Worm (Caenorhabditis elegans) whole organism, L2 larva: Measurements from ENCODE around the gene jkk-1.
A peak's percentile ranks its signal among the peaks of the same experiment; 100 is the strongest.

Source experiments
- C34F6.9 ChIP-seq: fragments of 150-350 bp; optimal IDR thresholded peaks from 2 replicates; lab custom pipeline; 2014; ENCODE audit warnings: missing biosample characterization, missing genetic modification characterization
- F13H6.1 ChIP-seq: sonication (generic microtip); optimal IDR thresholded peaks from 2 replicates; lab custom pipeline; 2016; ENCODE audit warnings: missing genetic modification characterization, missing compliant biosample characterization
- Y55F3AM.14 ChIP-seq: fragments of 200-800 bp; sonication (Bioruptor generic); optimal IDR thresholded peaks from 2 replicates; lab custom pipeline; 2018; ENCODE audit warnings: mild to moderate bottlenecking, missing genetic modification characterization, missing compliant biosample characterization
- ZK546.5 ChIP-seq: sonication (generic microtip); optimal IDR thresholded peaks from 2 replicates; lab custom pipeline; 2017; ENCODE audit warnings: missing biosample characterization, missing genetic modification characterization
- alr-1 ChIP-seq: fragments of 150-350 bp; optimal IDR thresholded peaks from 2 replicates; lab custom pipeline; 2014; ENCODE audit warnings: missing biosample characterization, missing genetic modification characterization
- aly-2 ChIP-seq: fragments of 150-350 bp; optimal IDR thresholded peaks from 2 replicates; lab custom pipeline; 2014; ENCODE audit warnings: missing biosample characterization, missing genetic modification characterization
- blmp-1 ChIP-seq: sonication (generic microtip); optimal IDR thresholded peaks from 2 replicates; lab custom pipeline; 2017; ENCODE audit warnings: missing genetic modification characterization, mild to moderate bottlenecking, missing compliant biosample characterization, antibody characterized with exemption, moderate library complexity; ENCODE audit not compliant: insufficient read depth
- ceh-82 ChIP-seq: fragments of 150-350 bp; optimal IDR thresholded peaks from 2 replicates; lab custom pipeline; 2014; ENCODE audit warnings: missing biosample characterization, missing genetic modification characterization
- crh-2 ChIP-seq: sonication (generic microtip); optimal IDR thresholded peaks from 2 replicates; lab custom pipeline; 2017; ENCODE audit warnings: missing biosample characterization, missing genetic modification characterization
- dmd-4 ChIP-seq: sonication (generic microtip); optimal IDR thresholded peaks from 2 replicates; lab custom pipeline; 2017; ENCODE audit warnings: missing biosample characterization, missing genetic modification characterization
- elt-1 ChIP-seq: fragments of 150-350 bp; optimal IDR thresholded peaks from 2 replicates; lab custom pipeline; 2014; ENCODE audit warnings: missing biosample characterization, missing genetic modification characterization
- fos-1 ChIP-seq: fragments of 150-350 bp; optimal IDR thresholded peaks from 2 replicates; lab custom pipeline; 2014; ENCODE audit warnings: missing biosample characterization, missing genetic modification characterization
- lin-11 ChIP-seq: fragments of 150-350 bp; sonication (generic microtip); optimal IDR thresholded peaks from 2 replicates; lab custom pipeline; 2014; ENCODE audit warnings: missing biosample characterization, missing genetic modification characterization, inconsistent platforms, mixed read lengths
- lin-13 ChIP-seq: fragments of 150-350 bp; optimal IDR thresholded peaks from 2 replicates; lab custom pipeline; 2014; ENCODE audit warnings: missing biosample characterization, missing genetic modification reagents, missing genetic modification characterization
- lin-39 ChIP-seq: fragments of 150-350 bp; optimal IDR thresholded peaks from 2 replicates; lab custom pipeline; 2014; ENCODE audit warnings: missing biosample characterization, missing genetic modification reagents, missing genetic modification characterization
- mbf-1 ChIP-seq: sonication (generic microtip); optimal IDR thresholded peaks from 2 replicates; lab custom pipeline; 2017; ENCODE audit warnings: missing biosample characterization, missing genetic modification characterization
- mdl-1 ChIP-seq, 2 experiments: fragments of 150-350 bp in 1 of 2; sonication (generic microtip) in 1 of 2; optimal IDR thresholded peaks; 2 replicates each; lab custom pipeline; 2017; ENCODE audit warnings: missing biosample characterization in 2 of 2, missing genetic modification characterization in 2 of 2
- nhr-10 ChIP-seq: sonication (generic microtip); optimal IDR thresholded peaks from 2 replicates; lab custom pipeline; 2017; ENCODE audit warnings: missing biosample characterization, missing genetic modification characterization
- nhr-11 ChIP-seq: fragments of 150-350 bp; optimal IDR thresholded peaks from 2 replicates; lab custom pipeline; 2014; ENCODE audit warnings: missing biosample characterization, missing genetic modification characterization
- nhr-12 ChIP-seq: fragments of 150-350 bp; optimal IDR thresholded peaks from 2 replicates; lab custom pipeline; 2014; ENCODE audit warnings: missing biosample characterization, missing genetic modification characterization
- nhr-129 ChIP-seq: fragments of 150-350 bp; optimal IDR thresholded peaks from 2 replicates; lab custom pipeline; 2014; ENCODE audit warnings: missing biosample characterization, missing genetic modification characterization
- nhr-21 ChIP-seq: fragments of 150-350 bp; optimal IDR thresholded peaks from 2 replicates; lab custom pipeline; 2014; ENCODE audit warnings: missing biosample characterization, missing genetic modification characterization
- nhr-23 ChIP-seq: fragments of 150-350 bp; optimal IDR thresholded peaks from 2 replicates; lab custom pipeline; 2014; ENCODE audit warnings: missing biosample characterization, missing genetic modification reagents, missing genetic modification characterization
- nhr-237 ChIP-seq: fragments of 150-350 bp; optimal IDR thresholded peaks from 2 replicates; lab custom pipeline; 2014; ENCODE audit warnings: missing biosample characterization, missing genetic modification characterization
- nhr-25 ChIP-seq: fragments of 150-350 bp; sonication (generic microtip); optimal IDR thresholded peaks from 3 replicates; lab custom pipeline; 2014; ENCODE audit warnings: missing biosample characterization, missing genetic modification characterization
- nhr-77 ChIP-seq: fragments of 150-350 bp; optimal IDR thresholded peaks from 2 replicates; lab custom pipeline; 2014; ENCODE audit warnings: missing biosample characterization, missing genetic modification characterization
- peb-1 ChIP-seq: fragments of 150-350 bp; optimal IDR thresholded peaks from 2 replicates; lab custom pipeline; 2014; ENCODE audit warnings: missing biosample characterization, missing genetic modification characterization
- sem-4 ChIP-seq: fragments of 150-350 bp; optimal IDR thresholded peaks from 2 replicates; lab custom pipeline; 2014; ENCODE audit warnings: missing biosample characterization, missing genetic modification reagents, missing genetic modification characterization
- skn-1 ChIP-seq: sonication (generic microtip); optimal IDR thresholded peaks from 2 replicates; lab custom pipeline; 2017; ENCODE audit warnings: missing biosample characterization, missing genetic modification characterization
- sma-3 ChIP-seq: sonication (generic microtip); optimal IDR thresholded peaks from 2 replicates; lab custom pipeline; 2016; ENCODE audit warnings: missing genetic modification reagents, missing genetic modification characterization, missing compliant biosample characterization
- unc-39 ChIP-seq: fragments of 150-350 bp; optimal IDR thresholded peaks from 2 replicates; lab custom pipeline; 2014; ENCODE audit warnings: missing biosample characterization, missing genetic modification characterization
- unc-62 ChIP-seq: fragments of 150-350 bp; optimal IDR thresholded peaks from 2 replicates; lab custom pipeline; 2014; ENCODE audit warnings: missing biosample characterization, missing genetic modification reagents, missing genetic modification characterization
- zag-1 ChIP-seq: fragments of 150-350 bp; optimal IDR thresholded peaks from 2 replicates; lab custom pipeline; 2014; ENCODE audit warnings: missing biosample characterization, missing genetic modification characterization
- ztf-1 ChIP-seq: fragments of 200-800 bp; sonication (Bioruptor generic); conservative IDR thresholded peaks from 2 replicates; pipeline ENCODE4 v1.3.6; 2022; ENCODE audit warnings: missing genetic modification characterization, missing compliant biosample characterization
- ztf-11 ChIP-seq: sonication (generic microtip); optimal IDR thresholded peaks from 2 replicates; lab custom pipeline; 2017; ENCODE audit warnings: missing biosample characterization, missing genetic modification characterization
- ztf-4 ChIP-seq: fragments of 150-350 bp; optimal IDR thresholded peaks from 2 replicates; lab custom pipeline; 2014; ENCODE audit warnings: missing biosample characterization, missing genetic modification characterization

jkk-1 gene

ce11 chrX:5374742-5375141 is 6.5 kb downstream of the jkk-1 start, which contains the start of gene sek-4:
sek-4 (plus strand) TSS chrX:5375059.
- peak; percentile 49 for TF ChIP-seq fos-1
- TF ChIP-seq mdl-1 (tag; optimal IDR thresholded peaks at IDR 0.05; lab: Kevin White, UChicago) = no peak
- TF ChIP-seq zag-1 (tag; lab: Kevin White, UChicago) = no peak

ce11 chrX:5377307-5377706 is 9.0 kb downstream of the jkk-1 start, which contains the start of gene sek-5:
sek-5 (plus strand) TSS chrX:5377607.
- TF ChIP-seq ztf-4 (tag; lab: Kevin White, UChicago) (no peak), zag-1 (tag; lab: Kevin White, UChicago) (no peak), F13H6.1 (no peak), mdl-1 (tag; optimal IDR thresholded peaks at IDR 0.05; lab: Kevin White, UChicago) (no peak), ztf-1 (GFP tag; lab: Robert Waterston, UW) (no peak), elt-1 (tag; lab: Kevin White, UChicago) (no peak), dmd-4 (tag; lab: Kevin White, UChicago) (no peak), ceh-82 (tag; lab: Kevin White, UChicago) (no peak), peb-1 (tag; lab: Kevin White, UChicago) (no peak), alr-1 (tag; lab: Kevin White, UChicago) (no peak), lin-39 (no peak), skn-1 (tag; lab: Kevin White, UChicago) (no peak), unc-39 (no peak), nhr-23 (tag; lab: Kevin White, UChicago) (no peak), nhr-10 (no peak), sem-4 (tag; lab: Kevin White, UChicago) (no peak), mbf-1 (tag; lab: Kevin White, UChicago) (no peak), nhr-77 (no peak)

- no peak for TF ChIP-seq sem-4 (tag; lab: Kevin White, UChicago)
- no peak for TF ChIP-seq nhr-237 (tag; lab: Kevin White, UChicago)
- no peak for TF ChIP-seq F13H6.1
- no peak for TF ChIP-seq lin-13 (GFP tag; lab: Kevin White, UChicago)
- TF ChIP-seq alr-1 (tag; lab: Kevin White, UChicago) = no peak
- TF ChIP-seq crh-2 (tag; lab: Kevin White, UChicago) = no peak
- TF ChIP-seq nhr-25 (tag; lab: Kevin White, UChicago) = no peak
- TF ChIP-seq Y55F3AM.14 (GFP tag; lab: Kevin White, UChicago) = no peak
- TF ChIP-seq ztf-11 = no peak
- TF ChIP-seq zag-1 (tag; lab: Kevin White, UChicago) = no peak
- no peak for TF ChIP-seq peb-1 (tag; lab: Kevin White, UChicago)
- TF ChIP-seq unc-39 = no peak
- no peak for TF ChIP-seq nhr-11 (tag; lab: Kevin White, UChicago)
- no peak for TF ChIP-seq C34F6.9
These were observed 14.5 kb downstream of the jkk-1 start for ce11 chrX:5382778-5383177.

- no peak for TF ChIP-seq elt-1 (tag; lab: Kevin White, UChicago)
- TF ChIP-seq nhr-237 (tag; lab: Kevin White, UChicago) = no peak
- TF ChIP-seq nhr-12 (tag; lab: Kevin White, UChicago) = no peak
- no peak for TF ChIP-seq nhr-23 (tag; lab: Kevin White, UChicago)
- no peak for TF ChIP-seq nhr-10
- TF ChIP-seq unc-39 = no peak
- TF ChIP-seq ztf-1 (GFP tag; lab: Robert Waterston, UW) = no peak
- TF ChIP-seq nhr-25 (tag; lab: Kevin White, UChicago) = no peak
- TF ChIP-seq, all 48 proteins: peak for 0
These were observed 18.3 kb downstream of the jkk-1 start, which contains the start of gene kcnl-3 for ce11 chrX:5386558-5386957. kcnl-3 (plus strand) TSS chrX:5386858.

- TF ChIP-seq C34F6.9 (peak; percentile 18), blmp-1 (no peak), nhr-21 (peak; percentile 66)
These were observed 19.4 kb downstream of the jkk-1 start for ce11 chrX:5387629-5388028.

DNA sequence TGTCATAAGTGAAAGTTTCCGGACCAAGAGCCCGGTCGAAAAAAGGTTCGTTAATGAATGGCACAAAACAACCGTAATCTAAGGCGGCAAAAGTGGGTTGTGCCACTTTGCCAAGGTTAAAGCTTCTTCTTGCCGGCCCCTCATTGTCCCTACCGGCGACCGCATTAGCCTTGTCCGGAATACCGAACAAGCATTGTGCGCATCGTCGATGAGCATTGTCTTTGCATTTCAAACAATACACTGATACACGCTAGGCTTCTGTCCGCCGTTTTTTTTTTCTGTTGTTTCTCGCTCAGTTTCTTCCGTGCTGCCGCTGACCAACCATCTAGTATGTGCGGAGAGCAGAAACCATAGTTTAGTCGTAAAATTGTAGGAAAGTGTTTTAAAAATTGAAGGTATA is 29.0 kb downstream of the jkk-1 start, which contains the start of gene C03F11.2:
C03F11.2 (minus strand) TSS at position 101 of the 400 bp plus-strand sequence.
- no peak for TF ChIP-seq nhr-129
- no peak for TF ChIP-seq nhr-10
- no peak for TF ChIP-seq aly-2 (tag; lab: Kevin White, UChicago)
- TF ChIP-seq nhr-25 (tag; lab: Kevin White, UChicago) = no peak
- no peak for TF ChIP-seq lin-11 (tag; lab: Kevin White, UChicago)
- no peak for TF ChIP-seq ztf-11
- TF ChIP-seq sma-3 (GFP tag; lab: Kevin White, UChicago) = no peak
- TF ChIP-seq unc-62 (GFP tag; lab: Kevin White, UChicago) = no peak
- TF ChIP-seq ZK546.5 (tag; lab: Kevin White, UChicago) = no peak
- TF ChIP-seq ceh-82 (tag; lab: Kevin White, UChicago) = no peak
- no peak for TF ChIP-seq nhr-11 (tag; lab: Kevin White, UChicago)
- no peak for TF ChIP-seq Y55F3AM.14 (GFP tag; lab: Kevin White, UChicago)
- TF ChIP-seq mbf-1 (tag; lab: Kevin White, UChicago) = no peak
